Worm (Caenorhabditis elegans) whole organism, L4/young adult: ENCODE results near the gene Y11D7A.10.
"Not testable (repeated sequence)": the region's sequence is repeated elsewhere in the genome, so short reads cannot be mapped to it uniquely, and the experiment has no call there.

Source experiments
- W03F9.2 ChIP-seq: fragments of 150-350 bp; optimal IDR thresholded peaks from 2 replicates; lab custom pipeline; 2014; ENCODE audit warnings: missing biosample characterization, missing genetic modification characterization
- dao-5 ChIP-seq: sonication (generic microtip); optimal IDR thresholded peaks from 2 replicates; lab custom pipeline; 2016; ENCODE audit warnings: missing genotype, missing genetic modification characterization, moderate library complexity, missing compliant biosample characterization
- him-1 ChIP-seq: sonication (generic microtip); optimal IDR thresholded peaks from 2 replicates; lab custom pipeline; 2016; ENCODE audit warnings: missing genotype, missing genetic modification reagents, missing genetic modification characterization, missing compliant biosample characterization

Y11D7A.10 gene

ce11 chrIV:9259687-9260086 lies at the start of gene Y11D7A.10:
TSS of gene Y11D7A.10 (minus strand) at chrIV:9259768.
- TF ChIP-seq W03F9.2 (tag; lab: Kevin White, UChicago) = no peak
- TF ChIP-seq him-1 (tag; lab: Kevin White, UChicago) = no peak

- TF ChIP-seq dao-5 (no peak), W03F9.2 (tag; lab: Kevin White, UChicago) (no peak), him-1 (tag; lab: Kevin White, UChicago) (no peak)
Measured at ce11 chrIV:9308975-9309374, 49.4 kb upstream of the Y11D7A.10 start, which contains the start of gene F49C12.6. TSS of gene F49C12.6 (minus strand) at chrIV:9309075.

- TF ChIP-seq him-1 (tag; lab: Kevin White, UChicago) = no peak
- no peak for TF ChIP-seq dao-5
- TF ChIP-seq W03F9.2 (tag; lab: Kevin White, UChicago) = no peak
Measured at ce11 chrIV:9304617-9305016, 45.0 kb upstream of the Y11D7A.10 start, which contains the start of gene F49C12.5. TSS of gene F49C12.5 (plus strand) at chrIV:9304917.

ce11 chrIV:9303994-9304393 lies 44.4 kb upstream of the Y11D7A.10 start, which contains the start of gene F49C12.4:
TSS of gene F49C12.4 (minus strand) at chrIV:9304094.
- TF ChIP-seq W03F9.2 (tag; lab: Kevin White, UChicago) (no peak), him-1 (tag; lab: Kevin White, UChicago) (no peak), dao-5 (no peak)

ce11 chrIV:9300127-9300526 lies 40.6 kb upstream of the Y11D7A.10 start, which contains the start of gene F49C12.3:
TSS of gene F49C12.3 (plus strand) at chrIV:9300427.
- TF ChIP-seq him-1 (tag; lab: Kevin White, UChicago) (no peak), W03F9.2 (tag; lab: Kevin White, UChicago) (no peak), dao-5 (no peak)

- TF ChIP-seq W03F9.2 (tag; lab: Kevin White, UChicago) (no peak), him-1 (tag; lab: Kevin White, UChicago) (no peak), dao-5 (no peak)
Measured at ce11 chrIV:9299145-9299544, 39.6 kb upstream of the Y11D7A.10 start, which contains the start of gene F49C12.2. TSS of gene F49C12.2 (minus strand) at chrIV:9299245.

ce11 chrIV:9296285-9296684 lies 36.7 kb upstream of the Y11D7A.10 start, which contains the start of gene F49C12.1:
TSS of gene F49C12.1 (minus strand) at chrIV:9296354.
- TF ChIP-seq him-1 (tag; lab: Kevin White, UChicago) (no peak), dao-5 (no peak), W03F9.2 (tag; lab: Kevin White, UChicago) (no peak)

- not testable (repeated sequence) for TF ChIP-seq dao-5; him-1 (tag; lab: Kevin White, UChicago); W03F9.2 (tag; lab: Kevin White, UChicago)
Measured at ce11 chrIV:9293825-9294224, 34.3 kb upstream of the Y11D7A.10 start, which contains the start of gene nhr-264. TSS of gene nhr-264 (minus strand) at chrIV:9293925.

- TF ChIP-seq him-1 (tag; lab: Kevin White, UChicago) (no peak), W03F9.2 (tag; lab: Kevin White, UChicago) (no peak), dao-5 (no peak)
Measured at ce11 chrIV:9289635-9290034, 30.1 kb upstream of the Y11D7A.10 start.

ce11 chrIV:9286305-9286704 lies 26.7 kb upstream of the Y11D7A.10 start, which contains the start of gene nhr-267:
TSS of gene nhr-267 (minus strand) at chrIV:9286405.
- not testable (repeated sequence) for TF ChIP-seq dao-5; W03F9.2 (tag; lab: Kevin White, UChicago); him-1 (tag; lab: Kevin White, UChicago)

ce11 chrIV:9274008-9274529 lies 14.5 kb upstream of the Y11D7A.10 start, which contains the start of gene nmy-3:
TSS of gene nmy-3 (plus strand) at chrIV:9274479.
- TF ChIP-seq dao-5 = no peak
- no peak for TF ChIP-seq him-1 (tag; lab: Kevin White, UChicago)
- TF ChIP-seq W03F9.2 (tag; lab: Kevin White, UChicago) = no peak

- TF ChIP-seq him-1 (tag; lab: Kevin White, UChicago) = no peak
- no peak for TF ChIP-seq W03F9.2 (tag; lab: Kevin White, UChicago)
- no peak for TF ChIP-seq dao-5
Measured at ce11 chrIV:9269796-9270195, 10.2 kb upstream of the Y11D7A.10 start, which contains the start of gene flh-3. TSS of gene flh-3 (plus strand) at chrIV:9270096.

ce11 chrIV:9268916-9269315 lies 9.3 kb upstream of the Y11D7A.10 start:
- TF ChIP-seq him-1 (tag; lab: Kevin White, UChicago) (no peak), dao-5 (no peak), W03F9.2 (tag; lab: Kevin White, UChicago) (no peak)

- no peak for TF ChIP-seq dao-5
- TF ChIP-seq him-1 (tag; lab: Kevin White, UChicago) = no peak
- no peak for TF ChIP-seq W03F9.2 (tag; lab: Kevin White, UChicago)
Measured at ce11 chrIV:9267581-9267980, 8.0 kb upstream of the Y11D7A.10 start.
